Worm (Caenorhabditis elegans): Measurements from ENCODE around the gene clec-226.

- no peak for TF ChIP-seq med-1 (GFP tag; optimal IDR thresholded peaks at IDR 0.05; ENCODE audit: insufficient read depth)
- no peak for TF ChIP-seq flt-1 (GFP tag; IDR thresholded peaks at IDR 0.05)
- no peak for TF ChIP-seq ztf-23 (GFP tag; IDR thresholded peaks at IDR 0.05)
- no peak for TF ChIP-seq tab-1 (GFP tag; IDR thresholded peaks at IDR 0.05)
Measured at ce11 chrV:13908916-13909176, 37.9 kb upstream of the clec-226 start, which contains the start of gene C06B3.6.

Measured in whole organism, midembryonic.